Worm (Caenorhabditis elegans) whole organism, midembryonic: ENCODE results near the gene slcr-46.3.

Source experiments
- T22C8.4 ChIP-seq: fragments of 200-800 bp; sonication (Bioruptor generic); IDR thresholded peaks from 2 replicates; pipeline ENCODE4 v1.3.6; 2022; ENCODE audit warnings: missing genetic modification characterization, missing compliant biosample characterization
- cog-1 ChIP-seq: sonication (generic microtip); optimal IDR thresholded peaks from 2 replicates; lab custom pipeline; 2016; ENCODE audit warnings: missing genetic modification characterization, missing compliant biosample characterization
- flt-1 ChIP-seq: fragments of 200-800 bp; sonication (Bioruptor generic); IDR thresholded peaks from 2 replicates; pipeline ENCODE4 v1.3.6; 2022; ENCODE audit warnings: missing genetic modification characterization, missing compliant biosample characterization
- klf-2 ChIP-seq: fragments of 200-800 bp; sonication (Bioruptor generic); conservative IDR thresholded peaks from 2 replicates; pipeline ENCODE4 v1.3.6; 2022; ENCODE audit warnings: missing genetic modification reagents, missing genetic modification characterization, missing compliant biosample characterization
- med-1 ChIP-seq: sonication (generic microtip); optimal IDR thresholded peaks from 2 replicates; lab custom pipeline; 2017; ENCODE audit warnings: missing genetic modification characterization, mild to moderate bottlenecking, missing compliant biosample characterization, antibody characterized with exemption, missing genetic modification reagents; ENCODE audit not compliant: insufficient read depth
- ref-1 ChIP-seq: fragments of 200-800 bp; sonication (Bioruptor generic); conservative IDR thresholded peaks from 2 replicates; pipeline ENCODE4 v1.3.6; 2022; ENCODE audit warnings: missing genetic modification reagents, missing genetic modification characterization, missing compliant biosample characterization
- tab-1 ChIP-seq: fragments of 200-800 bp; sonication (Bioruptor generic); IDR thresholded peaks from 2 replicates; pipeline ENCODE4 v1.3.6; 2022; ENCODE audit warnings: missing genetic modification characterization, missing compliant biosample characterization
- ztf-23 ChIP-seq: fragments of 200-800 bp; sonication (Bioruptor generic); IDR thresholded peaks from 2 replicates; pipeline ENCODE4 v1.3.6; 2022; ENCODE audit warnings: missing genetic modification reagents, missing genetic modification characterization, missing compliant biosample characterization
- ztf-29 ChIP-seq: fragments of 200-800 bp; sonication (Bioruptor generic); IDR thresholded peaks from 2 replicates; pipeline ENCODE4 v1.3.6; 2022; ENCODE audit warnings: missing genetic modification reagents, missing genetic modification characterization, missing compliant biosample characterization

Gene slcr-46.3

ce11 chrV:9758437-9758836, 34.5 kb upstream of the slcr-46.3 start:
- TF ChIP-seq ref-1 (GFP tag; lab: Robert Waterston, UW) (no peak), klf-2 (no peak), med-1 (GFP tag; lab: Kevin White, UChicago) (no peak), cog-1 (tag; lab: Kevin White, UChicago) (no peak), ztf-23 (GFP tag; lab: Robert Waterston, UW) (no peak), flt-1 (no peak), ztf-29 (no peak), tab-1 (GFP tag; lab: Robert Waterston, UW) (no peak), T22C8.4 (GFP tag; lab: Robert Waterston, UW) (no peak)

ce11 chrV:9757884-9758283, 34.0 kb upstream of the slcr-46.3 start, which contains the start of gene F58E6.11:
Gene F58E6.11, minus strand, starts transcription at chrV:9757984.
- TF ChIP-seq tab-1 (GFP tag; lab: Robert Waterston, UW) (no peak), cog-1 (tag; lab: Kevin White, UChicago) (no peak), flt-1 (no peak), med-1 (GFP tag; lab: Kevin White, UChicago) (no peak), ref-1 (GFP tag; lab: Robert Waterston, UW) (no peak), ztf-23 (GFP tag; lab: Robert Waterston, UW) (no peak), klf-2 (no peak), T22C8.4 (GFP tag; lab: Robert Waterston, UW) (no peak), ztf-29 (no peak)

- TF ChIP-seq med-1 (GFP tag; lab: Kevin White, UChicago) (no peak), cog-1 (tag; lab: Kevin White, UChicago) (no peak), ztf-23 (GFP tag; lab: Robert Waterston, UW) (no peak), klf-2 (no peak), tab-1 (GFP tag; lab: Robert Waterston, UW) (no peak), flt-1 (no peak)
Observed at ce11 chrV:9756242-9756641, 32.3 kb upstream of the slcr-46.3 start, which contains the start of gene hrg-3. Gene hrg-3, plus strand, starts transcription at chrV:9756468.

ce11 chrV:9755725-9756124, 31.8 kb upstream of the slcr-46.3 start, which contains the start of gene F58E6.8:
Gene F58E6.8, minus strand, starts transcription at chrV:9755825.
- no peak for TF ChIP-seq T22C8.4 (GFP tag; lab: Robert Waterston, UW)
- no peak for TF ChIP-seq klf-2
- no peak for TF ChIP-seq tab-1 (GFP tag; lab: Robert Waterston, UW)
- no peak for TF ChIP-seq cog-1 (tag; lab: Kevin White, UChicago)
- TF ChIP-seq med-1 (GFP tag; lab: Kevin White, UChicago): no peak

ce11 chrV:9754459-9754858, 30.6 kb upstream of the slcr-46.3 start, which contains the start of gene F58E6.5:
Gene F58E6.5, minus strand, starts transcription at chrV:9754559.
- TF ChIP-seq klf-2: no peak
- no peak for TF ChIP-seq tab-1 (GFP tag; lab: Robert Waterston, UW)
- no peak for TF ChIP-seq T22C8.4 (GFP tag; lab: Robert Waterston, UW)
- no peak for TF ChIP-seq cog-1 (tag; lab: Kevin White, UChicago)
- TF ChIP-seq flt-1: no peak
- TF ChIP-seq ztf-23 (GFP tag; lab: Robert Waterston, UW): no peak
- no peak for TF ChIP-seq ztf-29

- TF ChIP-seq klf-2: no peak
- no peak for TF ChIP-seq med-1 (GFP tag; lab: Kevin White, UChicago)
- TF ChIP-seq cog-1 (tag; lab: Kevin White, UChicago): no peak
- TF ChIP-seq tab-1 (GFP tag; lab: Robert Waterston, UW): no peak
- no peak for TF ChIP-seq flt-1
- TF ChIP-seq ztf-23 (GFP tag; lab: Robert Waterston, UW): no peak
- no peak for TF ChIP-seq ztf-29
- TF ChIP-seq T22C8.4 (GFP tag; lab: Robert Waterston, UW): no peak
- no peak for TF ChIP-seq ref-1 (GFP tag; lab: Robert Waterston, UW)
Observed at ce11 chrV:9753554-9753953, 29.6 kb upstream of the slcr-46.3 start.

ce11 chrV:9752918-9753317, 29.0 kb upstream of the slcr-46.3 start, which contains the start of gene F58E6.6:
Gene F58E6.6, minus strand, starts transcription at chrV:9753018.
- TF ChIP-seq tab-1 (GFP tag; lab: Robert Waterston, UW) (no peak), med-1 (GFP tag; lab: Kevin White, UChicago) (no peak), ztf-29 (no peak), klf-2 (no peak)

ce11 chrV:9750308-9750707, 26.4 kb upstream of the slcr-46.3 start, which contains the start of gene F58E6.4:
Gene F58E6.4, minus strand, starts transcription at chrV:9750408.
- TF ChIP-seq ref-1 (GFP tag; lab: Robert Waterston, UW): no peak

- TF ChIP-seq ztf-23 (GFP tag; lab: Robert Waterston, UW) (no peak), med-1 (GFP tag; lab: Kevin White, UChicago) (no peak), T22C8.4 (GFP tag; lab: Robert Waterston, UW) (no peak), tab-1 (GFP tag; lab: Robert Waterston, UW) (no peak), cog-1 (tag; lab: Kevin White, UChicago) (no peak), flt-1 (no peak), klf-2 (no peak), ztf-29 (no peak), ref-1 (GFP tag; lab: Robert Waterston, UW) (no peak)
Observed at ce11 chrV:9744934-9745333, 21.0 kb upstream of the slcr-46.3 start, which contains the start of gene F58E6.13. Gene F58E6.13, plus strand, starts transcription at chrV:9745234.

ce11 chrV:9740858-9741257, 17.0 kb upstream of the slcr-46.3 start, which contains the start of gene sta-2:
Gene sta-2, plus strand, starts transcription at chrV:9741206.
- TF ChIP-seq flt-1: no peak
- no peak for TF ChIP-seq T22C8.4 (GFP tag; lab: Robert Waterston, UW)
- no peak for TF ChIP-seq med-1 (GFP tag; lab: Kevin White, UChicago)
- no peak for TF ChIP-seq ref-1 (GFP tag; lab: Robert Waterston, UW)
- TF ChIP-seq klf-2: no peak
- no peak for TF ChIP-seq ztf-29
- no peak for TF ChIP-seq ztf-23 (GFP tag; lab: Robert Waterston, UW)
